Worm (Caenorhabditis elegans) whole organism, L1 larva: ENCODE data around the gene tmem-17.

Source experiments
- elt-3 ChIP-seq, 6 experiments: fragments of 150-350 bp in 1 of 6; sonication (generic microtip); optimal IDR thresholded peaks; 2 replicates each; lab custom pipeline; 2017 to 2018; ENCODE audit warnings: missing biosample characterization in 6 of 6, missing genetic modification characterization in 6 of 6, inconsistent platforms in 1 of 6
- jun-1 ChIP-seq: fragments of 150-350 bp; optimal IDR thresholded peaks from 2 replicates; lab custom pipeline; 2014; ENCODE audit warnings: missing biosample characterization, missing genetic modification reagents, missing genetic modification characterization

- TF ChIP-seq jun-1 (tag; lab: Kevin White, UChicago): no peak
- TF ChIP-seq elt-3 (tag; optimal IDR thresholded peaks at IDR 0.05; lab: Kevin White, UChicago): no peak
Measured at ce11 chrIII:7107965-7108364, 37.9 kb downstream of the tmem-17 start, which contains the start of gene odd-1.
